Fruit fly (Drosophila melanogaster) whole organism, embryonic: ENCODE results near the gene Act87E.

Source experiments
- CG34422 ChIP-seq: fragments of 200-800 bp; sonication (Bioruptor generic); IDR thresholded peaks from 3 replicates; pipeline ENCODE4 v1.3.6; 2022; ENCODE audit warnings: missing biosample characterization, missing genetic modification characterization
- CG7839 ChIP-seq: fragments of 200-800 bp; sonication (Bioruptor generic); optimal IDR thresholded peaks from 3 replicates; lab custom pipeline; 2018; ENCODE audit warnings: missing biosample characterization, mild to moderate bottlenecking, missing genetic modification characterization, moderate library complexity
- Chrac-16 ChIP-seq: fragments of 200-800 bp; sonication (Bioruptor generic); optimal IDR thresholded peaks from 3 replicates; lab custom pipeline; 2016; ENCODE audit warnings: missing biosample characterization, missing genetic modification characterization
- Ravus ChIP-seq: fragments of 200-800 bp; sonication (Bioruptor generic); IDR thresholded peaks from 2 replicates; pipeline ENCODE4 v1.3.6; 2022; ENCODE audit warnings: missing biosample characterization, missing genetic modification characterization
- gem ChIP-seq: fragments of 200-800 bp; sonication (Bioruptor generic); optimal IDR thresholded peaks from 2 replicates; lab custom pipeline; 2019; ENCODE audit warnings: missing biosample characterization, mild to moderate bottlenecking, missing genetic modification characterization, moderate library complexity
- pho ChIP-seq: fragments of 200-800 bp; sonication (Bioruptor generic); optimal IDR thresholded peaks from 2 replicates; lab custom pipeline; 2016; ENCODE audit warnings: missing biosample characterization, missing genetic modification characterization
- usp ChIP-seq: fragments of >200 bp; optimal IDR thresholded peaks from 2 replicates; lab custom pipeline; 2017; ENCODE audit warnings: missing biosample characterization, missing genetic modification characterization

- TF ChIP-seq Ravus (no peak), gem (tag; lab: Kevin White, UChicago) (peak; percentile 37), CG7839 (tag; lab: Kevin White, UChicago) (peak; percentile 5), usp (GFP tag; lab: Kevin White, UChicago) (no peak), CG34422 (GFP tag; lab: Robert Waterston, UW) (peak; percentile 79), pho (peak; percentile 60), Chrac-16 (no peak)
Observed at dm6 chr3R:13403032-13403459, 22.7 kb upstream of the Act87E start, which contains the start of gene Dpm3.
